Fruit fly (Drosophila melanogaster): ENCODE data around the gene CG4836.

Gene CG4836

DNA sequence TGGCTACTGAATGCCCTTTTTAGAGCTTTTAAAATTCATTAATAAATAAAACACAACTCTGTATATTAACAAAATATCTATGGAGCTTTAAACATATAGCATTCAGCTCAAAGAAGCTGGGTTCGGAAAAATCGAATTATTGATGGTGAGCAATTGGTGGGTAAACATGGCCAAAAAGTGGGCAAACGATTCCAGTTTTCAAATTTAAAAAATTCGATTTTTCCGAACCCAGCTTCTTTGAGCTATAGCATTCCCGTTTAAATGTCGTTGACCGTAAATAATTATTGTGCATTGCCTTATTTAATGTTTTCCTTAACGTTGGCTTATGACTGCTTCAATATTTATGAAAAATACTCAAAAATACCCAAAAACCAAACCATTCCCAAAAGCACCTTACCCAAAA lies 12.1 kb upstream of the CG4836 start (continued):
- TF ChIP-seq ro (GFP tag; IDR thresholded peaks at IDR 0.05) (no peak), CG34224 (GFP tag; IDR thresholded peaks at IDR 0.05; ENCODE audit: partially characterized antibody) (no peak), Hand (GFP tag; optimal IDR thresholded peaks at IDR 0.05) (no peak), CG16779 (GFP tag; IDR thresholded peaks at IDR 0.05) (no peak), MTF-1 (GFP tag; optimal IDR thresholded peaks at IDR 0.05; ENCODE audit: borderline replicate concordance) (no peak), lilli (GFP tag; optimal IDR thresholded peaks at IDR 0.05) (no peak), CG15479 (GFP tag; optimal IDR thresholded peaks at IDR 0.05) (no peak), stc (GFP tag; IDR thresholded peaks at IDR 0.05) (no peak), CoRest (tag; optimal IDR thresholded peaks at IDR 0.05) (peak; percentile 50), tap (tag; optimal IDR thresholded peaks at IDR 0.05) (no peak), Fer1 (GFP tag; optimal IDR thresholded peaks at IDR 0.05) (no peak), bigmax (GFP tag; optimal IDR thresholded peaks at IDR 0.05) (no peak), vnd (GFP tag; IDR thresholded peaks at IDR 0.05; ENCODE audit: partially characterized antibody) (no peak), jigr1 (GFP tag; IDR thresholded peaks at IDR 0.05) (no peak), Hey (tag; optimal IDR thresholded peaks at IDR 0.05) (no peak), chif (GFP tag; optimal IDR thresholded peaks at IDR 0.05) (no peak), CG13287 (GFP tag; IDR thresholded peaks at IDR 0.05; ENCODE audit: partially characterized antibody) (no peak), run (tag; optimal IDR thresholded peaks at IDR 0.05) (no peak), slbo (GFP tag; IDR thresholded peaks at IDR 0.05) (no peak), rib (GFP tag; IDR thresholded peaks at IDR 0.05) (no peak), schlank (tag; optimal IDR thresholded peaks at IDR 0.05) (no peak), Atf3 (GFP tag; optimal IDR thresholded peaks at IDR 0.05) (no peak), Nf-YA (GFP tag; IDR thresholded peaks at IDR 0.05) (no peak), CG11398 (GFP tag; optimal IDR thresholded peaks at IDR 0.05) (no peak), trem (tag; optimal IDR thresholded peaks at IDR 0.05) (no peak), tio (GFP tag; optimal IDR thresholded peaks at IDR 0.05) (no peak), Six4 (GFP tag; optimal IDR thresholded peaks at IDR 0.05) (no peak), CG6689 (GFP tag; IDR thresholded peaks at IDR 0.05) (0 out of 2 replicates have a peak, but pooled peaks have one; percentile 9), CG4707 (GFP tag; optimal IDR thresholded peaks at IDR 0.05) (no peak), ems (GFP tag; optimal IDR thresholded peaks at IDR 0.05) (no peak), grau (tag; optimal IDR thresholded peaks at IDR 0.05) (peak; percentile 9), nmo (GFP tag; optimal IDR thresholded peaks at IDR 0.05) (peak; percentile 18), Ets97D (GFP tag; optimal IDR thresholded peaks at IDR 0.05) (no peak), gem (tag; optimal IDR thresholded peaks at IDR 0.05) (peak; percentile 44), HLH3B (GFP tag; IDR thresholded peaks at IDR 0.05) (no peak), ase (GFP tag; IDR thresholded peaks at IDR 0.05) (no peak), CG18476 (GFP tag; optimal IDR thresholded peaks at IDR 0.05) (no peak), sna (GFP tag; IDR thresholded peaks at IDR 0.05; ENCODE audit: partially characterized antibody) (no peak), kni (GFP tag; optimal IDR thresholded peaks at IDR 0.05) (no peak), Fer2 (tag; optimal IDR thresholded peaks at IDR 0.05) (no peak), Dip2 (GFP tag; IDR thresholded peaks at IDR 0.05) (no peak), CG14965 (GFP tag; optimal IDR thresholded peaks at IDR 0.05; ENCODE audit: borderline replicate concordance) (no peak), CG13424 (tag; optimal IDR thresholded peaks at IDR 0.05) (peak; percentile 12), HLHmδ (GFP tag; optimal IDR thresholded peaks at IDR 0.05) (no peak), CG1603 (tag; optimal IDR thresholded peaks at IDR 0.05) (no peak), Hsf (GFP tag; optimal IDR thresholded peaks at IDR 0.05) (no peak), Hmx (GFP tag; optimal IDR thresholded peaks at IDR 0.05) (no peak), zf30C (GFP tag; optimal IDR thresholded peaks at IDR 0.05) (no peak), CG6813 (GFP tag; optimal IDR thresholded peaks at IDR 0.05) (no peak), CG31224 (GFP tag; IDR thresholded peaks at IDR 0.05) (no peak), row (GFP tag; IDR thresholded peaks at IDR 0.05) (peak; percentile 57; the same call in 2 of the 3 replicates)
